Worm (Caenorhabditis elegans): Measurements from ENCODE around the gene C45E5.1.

Gene C45E5.1

DNA sequence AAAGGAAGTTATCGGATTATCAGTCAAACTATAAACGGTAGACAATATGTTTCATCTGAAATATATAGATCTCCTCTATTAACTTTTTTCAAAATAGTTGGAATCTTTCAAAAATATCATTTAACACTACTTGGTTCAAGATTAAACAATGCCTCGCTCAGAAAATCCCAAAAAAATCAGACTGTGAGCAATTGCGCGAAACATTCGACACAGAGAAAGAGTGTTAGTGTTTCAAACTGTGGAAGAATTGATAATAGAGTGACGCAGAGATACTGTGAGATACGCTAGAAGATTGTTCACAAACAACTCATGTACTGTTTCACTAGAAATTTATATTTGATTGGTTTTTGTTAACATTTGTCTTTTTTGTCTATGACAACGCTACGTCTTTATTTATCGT lies 3.2 kb upstream of the C45E5.1 start, which contains the start of gene chil-11:
Gene chil-11, plus strand, starts transcription at position 301 of the 400 bp plus-strand sequence.
- no peak for TF ChIP-seq atf-7 (tag; optimal IDR thresholded peaks at IDR 0.05)
- no peak for TF ChIP-seq chd-7 (tag; optimal IDR thresholded peaks at IDR 0.05)
- no peak for TF ChIP-seq dpl-1 (GFP tag; optimal IDR thresholded peaks at IDR 0.05)
- no peak for TF ChIP-seq cebp-1 (GFP tag; IDR thresholded peaks at IDR 0.05)
- no peak for TF ChIP-seq cebp-1 (tag; optimal IDR thresholded peaks at IDR 0.05)

DNA sequence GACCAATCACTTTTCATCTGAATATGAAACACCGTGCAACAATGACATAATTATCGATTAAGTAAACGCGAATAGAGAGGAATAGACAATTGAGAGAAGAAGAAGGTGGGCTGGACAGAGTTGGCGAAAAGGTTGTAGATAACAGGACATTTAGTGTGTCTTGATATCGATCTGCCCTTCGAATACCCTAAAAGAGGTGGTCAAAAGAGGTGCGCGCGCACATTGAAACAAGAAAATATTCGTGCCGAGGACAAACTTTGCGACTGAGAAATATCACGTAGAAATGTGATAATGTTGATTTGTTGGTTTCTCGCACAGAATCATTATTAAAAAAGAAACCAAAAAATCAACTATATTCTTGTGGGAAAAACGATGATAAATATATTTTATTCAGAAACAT lies 5.7 kb downstream of the C45E5.1 start:
- 0 out of 2 replicates have a peak, but pooled peaks have one; percentile 20 for TF ChIP-seq Y53G8AR.9 (GFP tag; conservative IDR thresholded peaks at IDR 0.05)
- peak; percentile 24 for TF ChIP-seq nhr-80 (tag; optimal IDR thresholded peaks at IDR 0.05)
- TF ChIP-seq lag-1 (GFP tag; IDR thresholded peaks at IDR 0.05) = no peak
- TF ChIP-seq F37B4.10 (GFP tag; IDR thresholded peaks at IDR 0.05) = 0 out of 2 replicates have a peak, but pooled peaks have one; percentile 28
- TF ChIP-seq ceh-79 (tag; optimal IDR thresholded peaks at IDR 0.05) = no peak
- TF ChIP-seq hmg-1.2 (GFP tag; IDR thresholded peaks at IDR 0.05) = peak; percentile 31; the same call in 1 of the 2 replicates
- no peak for TF ChIP-seq lin-40 (tag; optimal IDR thresholded peaks at IDR 0.05)
- TF ChIP-seq zfh-2 (GFP tag; conservative IDR thresholded peaks at IDR 0.05) = no peak
- no peak for TF ChIP-seq snpc-1.3 (tag; optimal IDR thresholded peaks at IDR 0.05; ENCODE audit: insufficient read depth)

DNA sequence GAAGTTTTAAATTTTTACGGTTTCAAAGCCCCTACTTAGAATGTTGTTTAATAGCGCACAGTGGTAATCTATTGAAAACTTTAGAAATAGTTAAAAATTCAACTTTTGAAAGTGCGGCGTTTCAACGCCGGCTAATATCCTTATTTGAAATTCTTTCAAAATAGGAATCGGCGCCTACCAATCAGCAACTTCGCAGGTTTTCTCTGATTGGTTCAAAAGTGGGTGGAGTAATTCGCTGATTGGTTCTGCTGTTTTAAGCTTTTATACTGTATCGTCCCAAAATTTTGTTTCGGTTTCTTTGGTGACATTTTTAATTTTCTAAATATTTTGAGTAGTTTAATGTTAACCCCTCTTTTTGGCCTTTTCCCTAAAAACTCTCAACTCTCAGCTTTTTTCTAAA lies 7.8 kb downstream of the C45E5.1 start:
- TF ChIP-seq efl-1 (GFP tag; optimal IDR thresholded peaks at IDR 0.05) (no peak), nfyb-1 (GFP tag; IDR thresholded peaks at IDR 0.05) (peak; percentile 70; the same call in 1 of the 2 replicates), attf-5 (GFP tag; optimal IDR thresholded peaks at IDR 0.05) (no peak)

DNA sequence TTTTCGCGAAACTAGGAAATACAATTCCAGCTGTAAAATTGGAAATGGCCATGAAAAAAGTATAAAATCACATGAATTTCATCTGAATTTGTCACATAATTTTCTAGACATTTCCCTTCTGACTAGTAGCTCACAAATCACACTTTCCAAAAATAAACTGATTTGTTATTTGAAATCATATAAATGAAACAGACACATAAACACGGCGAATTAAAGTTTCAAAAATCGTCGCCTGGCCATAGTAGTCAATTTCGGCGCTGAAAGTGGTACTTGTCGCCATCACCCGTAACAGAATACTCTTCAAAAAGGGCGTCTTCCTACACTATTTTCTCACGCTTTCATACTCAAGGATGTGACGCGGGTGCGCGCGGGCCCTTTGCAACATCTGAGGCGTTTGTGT lies 8.5 kb downstream of the C45E5.1 start:
- TF ChIP-seq ceh-27 (GFP tag; optimal IDR thresholded peaks at IDR 0.05) (peak; percentile 50), ekl-4 (GFP tag; IDR thresholded peaks at IDR 0.05) (0 out of 2 replicates have a peak, but pooled peaks have one; percentile 17), nfyb-1 (GFP tag; IDR thresholded peaks at IDR 0.05) (no peak), ceh-40 (GFP tag; IDR thresholded peaks at IDR 0.05) (no peak)

DNA sequence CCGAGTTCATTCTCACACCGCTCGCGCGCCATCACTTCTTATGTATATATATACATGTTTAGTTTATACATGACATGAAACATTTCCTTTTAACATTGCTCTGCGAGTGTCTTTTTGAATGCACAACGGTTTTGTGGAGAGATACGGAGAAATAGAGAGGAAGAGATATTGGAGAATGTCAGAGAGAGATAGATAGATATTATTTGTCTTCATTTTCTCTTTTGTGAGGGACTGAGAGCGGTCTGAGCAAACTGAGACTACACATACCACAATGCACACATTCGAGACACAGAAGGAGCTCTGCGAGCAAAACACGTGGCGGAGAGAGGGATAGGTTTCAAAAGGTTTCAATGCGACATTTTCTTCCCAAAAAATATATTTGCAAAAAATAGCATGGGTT lies 9.1 kb downstream of the C45E5.1 start:
- TF ChIP-seq lin-26 (GFP tag; IDR thresholded peaks at IDR 0.05) = peak; percentile 46; the same call in 1 of the 2 replicates
- no peak for TF ChIP-seq bed-1 (GFP tag; IDR thresholded peaks at IDR 0.05)

DNA sequence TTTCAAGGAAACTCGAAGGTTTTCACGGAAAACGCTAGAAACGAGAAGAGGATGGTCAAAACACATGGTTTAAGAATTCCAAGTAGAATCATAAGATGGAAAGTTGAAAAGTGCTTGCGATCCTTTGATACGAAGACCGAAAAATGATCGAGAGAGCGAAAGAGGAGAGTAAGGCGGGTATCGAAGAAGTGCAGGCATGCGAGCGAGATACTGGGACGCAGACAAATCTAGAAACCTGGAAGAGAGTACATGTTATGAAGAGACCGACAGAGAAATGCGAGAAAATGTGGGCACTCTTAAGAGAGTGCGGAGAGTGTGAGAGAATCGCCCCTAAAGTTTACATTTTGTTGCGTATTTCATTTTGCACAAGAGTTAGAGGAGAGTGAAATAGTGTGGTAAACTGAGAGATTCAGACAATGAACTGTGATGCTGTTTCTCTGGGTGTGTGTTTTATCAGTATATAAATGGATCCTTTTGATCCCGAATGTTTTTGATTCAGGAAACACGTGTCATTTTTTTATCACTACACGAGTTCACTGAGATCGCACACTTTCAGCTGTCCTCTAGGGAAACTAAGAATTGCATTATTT lies 9.8 kb downstream of the C45E5.1 start:
- TF ChIP-seq egrh-3 (GFP tag; IDR thresholded peaks at IDR 0.05) (no peak), sdz-38 (tag; optimal IDR thresholded peaks at IDR 0.05) (no peak), lsl-1 (GFP tag; optimal IDR thresholded peaks at IDR 0.05) (no peak), nfyb-1 (GFP tag; IDR thresholded peaks at IDR 0.05) (peak; percentile 32; the same call in 1 of the 2 replicates), egl-18 (GFP tag; IDR thresholded peaks at IDR 0.05) (no peak), repo-1 (tag; optimal IDR thresholded peaks at IDR 0.05) (no peak), him-1 (tag; optimal IDR thresholded peaks at IDR 0.05) (no peak), snpc-1.3 (tag; optimal IDR thresholded peaks at IDR 0.05; ENCODE audit: insufficient read depth) (no peak), Y53F4B.3 (GFP tag; IDR thresholded peaks at IDR 0.05) (no peak), K11D2.4 (GFP tag; IDR thresholded peaks at IDR 0.05) (no peak), hmg-1.2 (GFP tag; IDR thresholded peaks at IDR 0.05) (peak; percentile 92), hrde-1 (tag; optimal IDR thresholded peaks at IDR 0.05; ENCODE audit: borderline replicate concordance) (no peak), athp-1 (tag; optimal IDR thresholded peaks at IDR 0.05) (no peak), T07F8.4 (tag; optimal IDR thresholded peaks at IDR 0.05) (no peak), egl-44 (GFP tag; IDR thresholded peaks at IDR 0.05) (no peak), lin-54 (GFP tag; optimal IDR thresholded peaks at IDR 0.05) (no peak), cebp-2 (GFP tag; IDR thresholded peaks at IDR 0.05) (no peak), ztf-28 (GFP tag; IDR thresholded peaks at IDR 0.05) (no peak), dpff-1 (tag; optimal IDR thresholded peaks at IDR 0.05) (no peak), F22D6.2 (tag; optimal IDR thresholded peaks at IDR 0.05) (peak; percentile 30), ceh-58 (GFP tag; IDR thresholded peaks at IDR 0.05) (no peak), attf-5 (GFP tag; optimal IDR thresholded peaks at IDR 0.05) (peak; percentile 18)

Data from whole organism, young adult.